Worm (Caenorhabditis elegans): ENCODE results near the gene C02F4.4.

DNA sequence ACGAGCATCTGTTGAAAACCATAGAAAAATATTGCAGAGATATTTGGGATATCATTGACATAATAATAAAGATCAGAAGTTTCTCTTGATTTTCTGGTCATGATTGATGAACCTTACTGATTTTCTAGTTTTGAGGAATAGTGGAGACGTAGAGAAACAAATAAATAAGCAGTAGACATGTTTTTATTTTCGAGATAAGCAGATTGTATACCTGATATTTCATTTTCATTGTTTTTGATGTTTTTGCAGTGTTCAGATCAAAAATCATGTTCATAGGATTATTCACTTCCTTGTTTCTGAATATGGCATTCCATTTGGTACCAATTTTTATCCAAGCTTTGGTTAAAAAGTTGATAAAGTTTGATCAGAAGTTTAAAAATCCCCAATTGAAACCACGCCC, 23.6 kb upstream of the C02F4.4 start, which contains the start of gene T07G12.4:
- TF ChIP-seq ztf-11 (tag; optimal IDR thresholded peaks at IDR 0.05), result no peak
- TF ChIP-seq lsy-2 (tag; optimal IDR thresholded peaks at IDR 0.05), result no peak
- TF ChIP-seq unc-39 (tag; optimal IDR thresholded peaks at IDR 0.05), result no peak
- TF ChIP-seq ceh-39 (tag; optimal IDR thresholded peaks at IDR 0.05), result no peak
- no peak for TF ChIP-seq snpc-4 (tag; optimal IDR thresholded peaks at IDR 0.05)
- TF ChIP-seq pha-4 (tag; optimal IDR thresholded peaks at IDR 0.05), result no peak
- TF ChIP-seq mep-1 (tag; optimal IDR thresholded peaks at IDR 0.05), result no peak
- no peak for TF ChIP-seq nhr-2 (tag; optimal IDR thresholded peaks at IDR 0.05)
- TF ChIP-seq nhr-237 (tag; optimal IDR thresholded peaks at IDR 0.05), result no peak
- no peak for TF ChIP-seq elt-1 (tag; optimal IDR thresholded peaks at IDR 0.05; ENCODE audit: borderline replicate concordance, insufficient read depth)
- TF ChIP-seq unc-62 (GFP tag; optimal IDR thresholded peaks at IDR 0.05), result no peak
- TF ChIP-seq lin-13 (tag; optimal IDR thresholded peaks at IDR 0.05), result no peak

Measured in whole organism, mixed stage, embryonic.